Fruit fly (Drosophila melanogaster) whole organism, embryonic: Measurements from ENCODE around the gene CG13048.

ENCODE experiments used
- CG4328 ChIP-seq: fragments of 200-800 bp; sonication (Bioruptor generic); optimal IDR thresholded peaks from 3 replicates; lab custom pipeline; 2017; ENCODE audit warnings: missing biosample characterization, missing genetic modification reagents, missing genetic modification characterization
- CG6791 ChIP-seq: fragments of 200-800 bp; sonication (Bioruptor generic); IDR thresholded peaks from 3 replicates; pipeline ENCODE4 v1.3.6; 2022; ENCODE audit warnings: missing biosample characterization, missing genetic modification characterization; ENCODE audit not compliant: partially characterized antibody
- HLH54F ChIP-seq: fragments of 200-800 bp; sonication (Bioruptor generic); optimal IDR thresholded peaks from 3 replicates; lab custom pipeline; 2016; ENCODE audit warnings: missing biosample characterization, missing genetic modification characterization
- Ravus ChIP-seq: fragments of 200-800 bp; sonication (Bioruptor generic); IDR thresholded peaks from 2 replicates; pipeline ENCODE4 v1.3.6; 2022; ENCODE audit warnings: missing biosample characterization, missing genetic modification characterization
- Sin3A ChIP-seq: fragments of >200 bp; optimal IDR thresholded peaks from 2 replicates; lab custom pipeline; 2018
- Xrp1 ChIP-seq: fragments of 200-800 bp; sonication (Bioruptor generic); IDR thresholded peaks from 2 replicates; pipeline ENCODE4 v1.3.6; 2022; ENCODE audit warnings: missing biosample characterization, missing genetic modification characterization
- gsb-n ChIP-seq: fragments of 200-800 bp; sonication (Bioruptor generic); optimal IDR thresholded peaks from 3 replicates; lab custom pipeline; 2018; ENCODE audit warnings: missing biosample characterization, mild to moderate bottlenecking, missing genetic modification characterization
- sisA ChIP-seq: fragments of 200-800 bp; sonication (Bioruptor generic); IDR thresholded peaks from 2 replicates; pipeline ENCODE4 v1.3.6; 2022; ENCODE audit warnings: missing biosample characterization, missing genetic modification characterization
- vvl ChIP-seq: fragments of 200-800 bp; sonication (Bioruptor generic); IDR thresholded peaks from 2 replicates; pipeline ENCODE4 v1.3.6; 2022; ENCODE audit warnings: missing biosample characterization, missing genetic modification characterization
- yki ChIP-seq: fragments of >200 bp; optimal IDR thresholded peaks from 3 replicates; lab custom pipeline; 2018

DNA sequence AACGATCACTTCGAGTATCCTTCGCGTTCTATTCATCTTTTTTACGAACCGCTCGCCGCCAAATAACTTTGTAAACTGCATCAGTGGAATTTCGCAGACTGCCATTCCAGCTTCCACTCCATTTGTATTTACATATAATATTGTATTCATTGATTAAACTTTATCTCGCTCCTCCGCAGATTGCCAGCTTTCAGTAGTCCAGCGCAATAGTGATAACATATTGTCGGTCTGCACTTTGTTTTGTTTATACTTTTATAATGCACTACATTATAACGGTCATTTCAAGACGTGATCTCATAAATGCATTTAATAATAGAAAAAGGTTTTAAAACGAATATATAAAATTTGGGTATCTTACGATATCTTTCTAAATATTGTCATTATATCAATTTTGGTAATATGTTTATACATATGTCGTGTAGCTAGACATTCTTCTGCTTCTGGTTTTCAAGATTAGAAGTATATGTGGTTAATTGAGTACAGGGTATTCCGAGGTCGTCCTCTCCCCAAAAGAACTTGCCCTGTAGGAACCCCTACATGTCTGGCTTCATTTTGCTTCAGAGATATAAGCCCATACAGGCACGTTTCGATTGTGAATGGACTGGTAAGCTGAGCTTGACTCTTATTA, 15.5 kb downstream of the CG13048 start, which contains the start of gene CG4950:
- TF ChIP-seq Ravus (GFP tag; lab: Robert Waterston, UW) = no peak
- no peak for TF ChIP-seq Xrp1
- no peak for TF ChIP-seq CG4328 (GFP tag; lab: Kevin White, UChicago)
- TF ChIP-seq gsb-n = no peak
- no peak for TF ChIP-seq HLH54F (GFP tag; lab: Kevin White, UChicago)
- no peak for TF ChIP-seq yki (lab: Kevin White, UChicago)
- TF ChIP-seq sisA (GFP tag; lab: Robert Waterston, UW) = no peak
- no peak for TF ChIP-seq vvl (GFP tag; lab: Robert Waterston, UW)
- TF ChIP-seq Sin3A = no peak
- no peak for TF ChIP-seq CG6791 (GFP tag; lab: Robert Waterston, UW)
